Worm (Caenorhabditis elegans) whole organism, L1 larva: Measurements from ENCODE around the gene B0361.4.

Experiments used
- ces-1 ChIP-seq: fragments of 150-350 bp; optimal IDR thresholded peaks from 2 replicates; lab custom pipeline; 2014; ENCODE audit warnings: missing biosample characterization, missing genetic modification reagents, missing genetic modification characterization
- hpl-2 ChIP-seq: fragments of 150-350 bp; optimal IDR thresholded peaks from 2 replicates; lab custom pipeline; 2014; ENCODE audit warnings: missing biosample characterization, missing genetic modification reagents, missing genetic modification characterization
- mab-9 ChIP-seq: fragments of 200-800 bp; sonication (Bioruptor generic); IDR thresholded peaks from 2 replicates; pipeline ENCODE4 v1.3.6; 2022; ENCODE audit warnings: missing genetic modification reagents, missing genetic modification characterization, missing compliant biosample characterization
- skn-1 ChIP-seq: fragments of 150-350 bp; optimal IDR thresholded peaks from 2 replicates; lab custom pipeline; 2014; ENCODE audit warnings: missing biosample characterization, missing genetic modification characterization
- unc-130 ChIP-seq: fragments of 150-350 bp; optimal IDR thresholded peaks from 2 replicates; lab custom pipeline; 2017; ENCODE audit warnings: missing biosample characterization, missing genetic modification characterization, inconsistent platforms
- ztf-11 ChIP-seq, 2 experiments: sonication (generic microtip); optimal IDR thresholded peaks; 2 replicates each; lab custom pipeline; 2016 to 2017; ENCODE audit warnings: missing genetic modification characterization in 2 of 2, missing biosample characterization in 1 of 2, missing compliant biosample characterization in 1 of 2

- TF ChIP-seq mab-9 (GFP tag; lab: Robert Waterston, UW) (no peak), ztf-11 (tag; optimal IDR thresholded peaks at IDR 0.05; lab: Kevin White, UChicago) (no peak), skn-1 (tag; lab: Kevin White, UChicago) (no peak), ces-1 (GFP tag; lab: Kevin White, UChicago) (no peak), unc-130 (tag; lab: Kevin White, UChicago) (no peak), hpl-2 (no peak)
These were observed 35.8 kb upstream of the B0361.4 start, which contains the start of gene der-2 for ce11 chrIII:7223029-7223428.
